Worm (Caenorhabditis elegans) whole organism, midembryonic: ENCODE data around the gene C11H1.7.

Source experiments
- cog-1 ChIP-seq: sonication (generic microtip); optimal IDR thresholded peaks from 2 replicates; lab custom pipeline; 2016; ENCODE audit warnings: missing genetic modification characterization, missing compliant biosample characterization
- flt-1 ChIP-seq: fragments of 200-800 bp; sonication (Bioruptor generic); IDR thresholded peaks from 2 replicates; pipeline ENCODE4 v1.3.6; 2022; ENCODE audit warnings: missing genetic modification characterization, missing compliant biosample characterization
- klf-2 ChIP-seq: fragments of 200-800 bp; sonication (Bioruptor generic); conservative IDR thresholded peaks from 2 replicates; pipeline ENCODE4 v1.3.6; 2022; ENCODE audit warnings: missing genetic modification reagents, missing genetic modification characterization, missing compliant biosample characterization
- med-1 ChIP-seq: sonication (generic microtip); optimal IDR thresholded peaks from 2 replicates; lab custom pipeline; 2017; ENCODE audit warnings: missing genetic modification characterization, mild to moderate bottlenecking, missing compliant biosample characterization, antibody characterized with exemption, missing genetic modification reagents; ENCODE audit not compliant: insufficient read depth
- tab-1 ChIP-seq: fragments of 200-800 bp; sonication (Bioruptor generic); IDR thresholded peaks from 2 replicates; pipeline ENCODE4 v1.3.6; 2022; ENCODE audit warnings: missing genetic modification characterization, missing compliant biosample characterization
- ztf-29 ChIP-seq: fragments of 200-800 bp; sonication (Bioruptor generic); IDR thresholded peaks from 2 replicates; pipeline ENCODE4 v1.3.6; 2022; ENCODE audit warnings: missing genetic modification reagents, missing genetic modification characterization, missing compliant biosample characterization

- TF ChIP-seq cog-1 (tag; lab: Kevin White, UChicago) (no peak), tab-1 (no peak), ztf-29 (no peak), med-1 (GFP tag; lab: Kevin White, UChicago) (no peak), klf-2 (GFP tag; lab: Robert Waterston, UW) (no peak), flt-1 (no peak)
Measured at ce11 chrX:14349690-14350168, 22.5 kb downstream of the C11H1.7 start, which contains the start of gene wdr-5.2.
